Fruit fly (Drosophila melanogaster) whole organism, pupa: ENCODE measurements around the gene Mrm2.
A peak's percentile ranks its signal among the peaks of the same experiment; 100 is the strongest.

ENCODE experiments used
- CG10348 ChIP-seq: fragments of 200-800 bp; sonication (Bioruptor generic); IDR thresholded peaks from 2 replicates; pipeline ENCODE4 v1.3.6; 2022; ENCODE audit warnings: missing biosample characterization, missing genetic modification characterization
- CG12605 ChIP-seq: fragments of 200-800 bp; sonication (Bioruptor generic); IDR thresholded peaks from 2 replicates; pipeline ENCODE4 v1.3.6; 2022; ENCODE audit warnings: missing biosample characterization, missing genetic modification characterization
- CG13204 ChIP-seq: fragments of 200-800 bp; sonication (Bioruptor generic); optimal IDR thresholded peaks from 2 replicates; lab custom pipeline; 2018; ENCODE audit warnings: missing biosample characterization, mild to moderate bottlenecking, missing genetic modification characterization, moderate library complexity
- CG14655 ChIP-seq: fragments of 200-800 bp; sonication (Bioruptor generic); optimal IDR thresholded peaks from 3 replicates; lab custom pipeline; 2017; ENCODE audit warnings: mild to moderate bottlenecking, missing biosample characterization, missing genetic modification reagents, missing genetic modification characterization
- CG15710 ChIP-seq: fragments of 200-800 bp; sonication (Bioruptor generic); optimal IDR thresholded peaks from 2 replicates; lab custom pipeline; 2018; ENCODE audit warnings: missing biosample characterization, mild to moderate bottlenecking, missing genetic modification characterization, moderate library complexity
- CG17806 ChIP-seq: fragments of 200-800 bp; sonication (Bioruptor generic); optimal IDR thresholded peaks from 2 replicates; lab custom pipeline; 2018; ENCODE audit warnings: missing biosample characterization, mild to moderate bottlenecking, missing genetic modification characterization, moderate library complexity
- CG32121 ChIP-seq: fragments of 200-800 bp; sonication (Bioruptor generic); IDR thresholded peaks from 2 replicates; pipeline ENCODE4 v1.3.6; 2022; ENCODE audit warnings: missing biosample characterization, missing genetic modification characterization
- CG34367 ChIP-seq: fragments of 200-800 bp; sonication (Bioruptor generic); optimal IDR thresholded peaks from 2 replicates; lab custom pipeline; 2018; ENCODE audit warnings: missing biosample characterization, mild to moderate bottlenecking, missing genetic modification characterization
- CG4496 ChIP-seq: fragments of 200-800 bp; sonication (Bioruptor generic); IDR thresholded peaks from 3 replicates; pipeline ENCODE4 v1.3.6; 2022; ENCODE audit warnings: missing biosample characterization, missing genetic modification characterization
- CG8159 ChIP-seq: fragments of 200-800 bp; sonication (Bioruptor generic); optimal IDR thresholded peaks from 3 replicates; lab custom pipeline; 2018; ENCODE audit warnings: missing biosample characterization, mild to moderate bottlenecking, missing genetic modification characterization, moderate library complexity
- CG8301 ChIP-seq: fragments of 200-800 bp; sonication (Bioruptor generic); optimal IDR thresholded peaks from 2 replicates; lab custom pipeline; 2018; ENCODE audit warnings: missing biosample characterization, mild to moderate bottlenecking, missing genetic modification characterization
- CG9948 ChIP-seq: fragments of 200-800 bp; sonication (Bioruptor generic); optimal IDR thresholded peaks from 2 replicates; lab custom pipeline; 2018; ENCODE audit warnings: missing biosample characterization, mild to moderate bottlenecking, missing genetic modification characterization, moderate library complexity
- D1 ChIP-seq: fragments of 200-800 bp; sonication (Bioruptor generic); optimal IDR thresholded peaks from 2 replicates; lab custom pipeline; 2018; ENCODE audit warnings: missing biosample characterization, mild to moderate bottlenecking, missing genetic modification characterization, moderate library complexity
- EcR ChIP-seq: fragments of 200-800 bp; sonication (Bioruptor generic); optimal IDR thresholded peaks from 3 replicates; lab custom pipeline; 2019; ENCODE audit warnings: missing biosample characterization, missing genetic modification characterization, mild to moderate bottlenecking, moderate library complexity, missing genetic modification reagents
- Ets98B ChIP-seq: fragments of 200-800 bp; sonication (Bioruptor generic); IDR thresholded peaks from 2 replicates; pipeline ENCODE4 v1.3.6; 2022; ENCODE audit warnings: missing biosample characterization, missing genetic modification characterization
- Pif1A ChIP-seq: fragments of 200-800 bp; sonication (Bioruptor generic); optimal IDR thresholded peaks from 3 replicates; lab custom pipeline; 2016; ENCODE audit warnings: missing biosample characterization, missing genetic modification characterization
- Pif1B ChIP-seq: fragments of 200-800 bp; sonication (Bioruptor generic); optimal IDR thresholded peaks from 3 replicates; lab custom pipeline; 2016; ENCODE audit warnings: missing biosample characterization, missing genetic modification characterization
- Snoo ChIP-seq: fragments of 200-800 bp; sonication (Bioruptor generic); optimal IDR thresholded peaks from 3 replicates; lab custom pipeline; 2017; ENCODE audit warnings: missing biosample characterization, mild to moderate bottlenecking, missing genetic modification characterization, inconsistent platforms
- fd96Ca ChIP-seq: fragments of 200-800 bp; sonication (Bioruptor generic); IDR thresholded peaks from 3 replicates; pipeline ENCODE4 v1.3.6; 2022; ENCODE audit warnings: missing biosample characterization, missing genetic modification characterization
- gl ChIP-seq: fragments of 200-800 bp; sonication (Bioruptor generic); optimal IDR thresholded peaks from 2 replicates; lab custom pipeline; 2018; ENCODE audit warnings: missing biosample characterization, mild to moderate bottlenecking, missing genetic modification characterization
- rn ChIP-seq: fragments of 200-800 bp; sonication (Bioruptor generic); IDR thresholded peaks from 2 replicates; pipeline ENCODE4 v1.3.6; 2022; ENCODE audit warnings: missing biosample characterization, missing genetic modification characterization

The Mrm2 gene

DNA sequence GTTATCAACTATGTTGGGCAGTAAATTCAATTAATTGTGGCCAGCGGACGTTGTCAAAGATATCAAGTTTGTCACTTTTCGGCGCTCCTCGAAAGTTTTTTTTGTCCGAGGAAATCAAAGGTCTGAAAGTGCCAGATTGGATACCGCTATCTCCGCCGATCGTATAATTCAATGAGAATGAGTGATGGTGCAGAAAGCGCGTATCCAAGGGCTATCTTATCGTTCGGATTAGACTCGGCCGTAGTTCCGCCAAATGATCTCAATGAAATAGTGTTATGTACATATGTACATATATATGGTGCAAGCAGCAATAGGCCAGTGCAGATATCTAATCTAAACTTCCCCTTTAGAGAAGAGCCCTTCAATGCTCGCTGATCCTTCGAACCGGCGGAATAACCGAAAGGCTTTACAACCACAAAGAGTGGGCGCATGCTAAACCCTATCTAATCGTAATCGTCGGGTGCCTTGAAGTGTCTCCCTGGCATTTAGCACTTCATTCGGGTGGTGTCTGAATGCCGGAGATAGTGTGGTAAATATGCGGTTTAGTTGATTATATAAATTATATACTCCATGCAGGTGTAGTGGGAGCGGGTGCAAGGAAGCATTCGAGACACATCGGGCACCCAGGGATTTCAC is 11.8 kb downstream of the Mrm2 start:
- TF ChIP-seq CG8301: no peak
- TF ChIP-seq CG34367: no peak
- TF ChIP-seq CG15710: no peak
- TF ChIP-seq D1 (tag; lab: Kevin White, UChicago): no peak
- TF ChIP-seq EcR (GFP tag; lab: Kevin White, UChicago): no peak
- no peak for TF ChIP-seq gl (tag; lab: Kevin White, UChicago)
- TF ChIP-seq CG8159: no peak
- TF ChIP-seq Snoo: no peak
- TF ChIP-seq CG12605: no peak
- TF ChIP-seq CG13204 (GFP tag; lab: Kevin White, UChicago): no peak
- no peak for TF ChIP-seq CG10348 (GFP tag; lab: Robert Waterston, UW)
- TF ChIP-seq rn (GFP tag; lab: Robert Waterston, UW): no peak
- TF ChIP-seq Pif1A (GFP tag; lab: Kevin White, UChicago): no peak
- TF ChIP-seq CG9948 (tag; lab: Kevin White, UChicago): no peak
- no peak for TF ChIP-seq CG14655

DNA sequence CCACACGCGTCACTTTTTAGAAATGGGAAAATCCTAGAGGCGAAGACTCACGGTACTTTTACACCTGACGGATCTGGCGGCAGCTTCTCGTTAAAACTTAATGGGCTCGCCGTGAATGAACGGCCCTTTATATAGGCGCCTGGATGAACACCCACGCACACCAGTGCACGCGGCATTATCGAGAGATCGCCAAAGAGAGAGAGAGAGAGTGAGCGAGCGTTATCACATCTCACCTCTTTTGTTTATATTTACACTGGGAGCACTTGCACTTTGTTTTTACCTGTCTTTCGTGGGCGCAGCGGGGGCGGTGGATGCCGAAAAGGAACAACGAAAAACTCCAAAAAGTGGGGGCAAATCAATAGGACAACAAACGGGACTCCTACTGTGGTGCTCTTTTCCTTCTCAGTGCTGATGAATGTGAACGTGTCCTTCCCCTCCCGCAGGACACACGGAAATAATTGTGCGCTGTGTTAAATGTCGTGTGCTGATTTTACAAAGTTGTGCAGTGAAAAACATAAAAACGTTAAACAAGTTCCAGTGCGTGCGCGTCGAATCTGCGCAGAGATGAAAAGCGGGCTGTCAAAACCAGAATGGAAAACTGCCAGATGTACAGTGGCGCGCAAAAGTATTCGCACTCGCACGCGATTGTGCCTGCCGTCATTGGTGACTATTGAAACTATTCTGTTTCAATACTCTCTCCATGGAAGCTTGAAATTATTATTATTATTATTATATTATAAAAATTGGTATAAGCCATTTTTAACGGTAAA is 13.9 kb downstream of the Mrm2 start, which contains the start of gene Mrp5:
Gene Mrp5 (minus strand): TSS at position 561 of the 770 bp plus-strand sequence.
- TF ChIP-seq gl (tag; lab: Kevin White, UChicago) (peak; percentile 60), D1 (tag; lab: Kevin White, UChicago) (no peak), CG17806 (peak; percentile 19), CG15710 (peak; percentile 12), Pif1B (peak; percentile 46), CG32121 (GFP tag; lab: Robert Waterston, UW) (no peak), CG10348 (GFP tag; lab: Robert Waterston, UW) (no peak), CG14655 (no peak), Ets98B (GFP tag; lab: Robert Waterston, UW) (no peak), CG8159 (peak; percentile 36), CG34367 (no peak), CG9948 (tag; lab: Kevin White, UChicago) (no peak), EcR (GFP tag; lab: Kevin White, UChicago) (peak; percentile 58), fd96Ca (GFP tag; lab: Robert Waterston, UW) (peak; percentile 51; the same call in 1 of the 3 replicates), CG4496 (GFP tag; lab: Robert Waterston, UW) (peak; percentile 80), Pif1A (GFP tag; lab: Kevin White, UChicago) (peak; percentile 23), CG12605 (no peak), CG13204 (GFP tag; lab: Kevin White, UChicago) (peak; percentile 40), rn (GFP tag; lab: Robert Waterston, UW) (no peak), Snoo (peak; percentile 21), CG8301 (peak; percentile 36)
- TF ChIP-seq, all 21 proteins: peak for 12

DNA sequence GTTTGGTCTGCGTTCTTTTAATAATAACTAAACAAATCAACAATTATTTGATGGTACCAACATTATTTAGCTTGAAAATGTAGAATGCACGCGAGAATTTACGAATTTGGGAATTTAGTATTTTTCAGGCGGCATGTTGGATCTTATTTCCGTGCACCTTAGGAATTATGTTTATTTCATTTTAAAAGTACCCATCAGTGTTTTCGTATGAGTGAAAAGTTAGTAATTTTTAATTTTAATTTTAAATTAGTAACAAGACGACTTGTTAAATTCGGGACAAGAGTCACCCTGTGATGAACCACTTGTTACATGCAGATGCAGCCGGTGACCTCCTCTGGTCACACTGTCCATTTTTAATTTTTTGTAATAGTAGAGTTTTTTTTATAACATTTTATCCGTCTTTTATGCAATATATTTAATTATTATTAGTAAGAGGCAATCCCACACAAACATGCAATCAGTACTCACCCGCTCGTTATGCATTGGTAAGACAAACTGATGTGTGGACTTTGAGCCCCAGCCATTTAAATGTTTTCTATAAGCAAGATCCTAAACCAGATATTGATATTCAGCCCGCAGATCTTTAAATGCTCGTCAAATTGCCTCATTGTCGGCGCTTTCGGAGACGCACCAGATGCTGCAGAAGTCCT is 16.1 kb downstream of the Mrm2 start, which contains the start of the genes CG17186 and Arc42:
Gene CG17186 (minus strand): TSS at position 88 of the 650 bp plus-strand sequence.
Gene Arc42 (plus strand): TSS at position 311 of the 650 bp plus-strand sequence.
- no peak for TF ChIP-seq D1 (tag; lab: Kevin White, UChicago)
- no peak for TF ChIP-seq rn (GFP tag; lab: Robert Waterston, UW)
- peak; percentile 85 for TF ChIP-seq gl (tag; lab: Kevin White, UChicago)
- peak; percentile 51 for TF ChIP-seq CG13204 (GFP tag; lab: Kevin White, UChicago)
- TF ChIP-seq CG32121 (GFP tag; lab: Robert Waterston, UW): 0 out of 2 replicates have a peak, but pooled peaks have one; percentile 16
- TF ChIP-seq EcR (GFP tag; lab: Kevin White, UChicago): no peak
- peak; percentile 66 for TF ChIP-seq CG12605
- TF ChIP-seq CG9948 (tag; lab: Kevin White, UChicago): no peak
- peak; percentile 55; the same call in 2 of the 3 replicates for TF ChIP-seq CG4496 (GFP tag; lab: Robert Waterston, UW)
- no peak; the same call in 1 of the 2 replicates for TF ChIP-seq Ets98B (GFP tag; lab: Robert Waterston, UW)
- TF ChIP-seq fd96Ca (GFP tag; lab: Robert Waterston, UW): no peak
- no peak for TF ChIP-seq CG10348 (GFP tag; lab: Robert Waterston, UW)
- peak; percentile 1 for TF ChIP-seq CG15710
- peak; percentile 34 for TF ChIP-seq CG8301
- TF ChIP-seq CG8159: peak; percentile 34
- peak; percentile 36 for TF ChIP-seq Pif1B
- peak; percentile 2 for TF ChIP-seq CG17806
- TF ChIP-seq Snoo: no peak
- peak; percentile 38 for TF ChIP-seq Pif1A (GFP tag; lab: Kevin White, UChicago)
- no peak for TF ChIP-seq CG14655
- TF ChIP-seq CG34367: peak; percentile 29

DNA sequence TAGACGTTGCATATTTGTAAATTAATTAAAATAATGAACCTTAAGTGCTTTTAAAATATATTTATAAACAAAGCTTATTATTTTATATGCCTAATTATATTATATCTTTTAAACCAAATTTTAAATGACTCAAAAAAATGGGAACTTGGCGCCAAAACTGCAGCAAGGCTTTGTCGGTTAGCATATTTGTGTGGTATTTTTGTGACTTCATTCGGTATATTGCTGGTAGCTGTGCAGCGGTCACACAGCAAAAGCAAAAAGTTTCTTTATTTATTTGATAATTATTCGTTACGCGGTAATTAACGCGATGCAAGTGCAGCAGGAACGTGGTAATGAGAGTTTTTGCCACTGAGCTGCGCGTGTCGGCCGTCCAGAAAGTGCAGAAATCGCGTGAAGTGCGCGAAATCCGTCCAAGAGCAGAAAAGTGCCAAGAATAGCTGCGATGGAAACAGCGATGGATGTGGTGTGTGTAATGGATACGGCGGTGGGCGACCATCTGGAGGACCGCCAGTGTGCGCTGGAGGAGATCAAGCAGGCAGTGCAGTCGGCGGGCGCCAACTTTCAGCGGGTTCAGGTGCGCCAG is 18.2 kb downstream of the Mrm2 start, which contains the start of gene Ask1:
Gene Ask1 (plus strand): TSS at position 250 of the 583 bp plus-strand sequence.
- no peak for TF ChIP-seq fd96Ca (GFP tag; lab: Robert Waterston, UW)
- TF ChIP-seq CG10348 (GFP tag; lab: Robert Waterston, UW): no peak
- TF ChIP-seq CG4496 (GFP tag; lab: Robert Waterston, UW): no peak
- TF ChIP-seq CG34367: no peak
- TF ChIP-seq CG17806: no peak
- TF ChIP-seq Pif1A (GFP tag; lab: Kevin White, UChicago): no peak
- no peak for TF ChIP-seq Snoo
- no peak for TF ChIP-seq Pif1B
- TF ChIP-seq CG13204 (GFP tag; lab: Kevin White, UChicago): no peak
- TF ChIP-seq D1 (tag; lab: Kevin White, UChicago): no peak
- TF ChIP-seq CG32121 (GFP tag; lab: Robert Waterston, UW): no peak
- no peak for TF ChIP-seq CG14655
- no peak for TF ChIP-seq gl (tag; lab: Kevin White, UChicago)
- TF ChIP-seq CG8159: no peak
- TF ChIP-seq CG9948 (tag; lab: Kevin White, UChicago): no peak
- no peak for TF ChIP-seq CG8301
- no peak for TF ChIP-seq CG12605
- TF ChIP-seq Ets98B (GFP tag; lab: Robert Waterston, UW): no peak
- no peak for TF ChIP-seq EcR (GFP tag; lab: Kevin White, UChicago)
- no peak for TF ChIP-seq CG15710
- TF ChIP-seq, all 21 proteins: peak for 0
